Worm (Caenorhabditis elegans) whole organism, L4/young adult: ENCODE data around the gene W04H10.5.
"Not testable (repeated sequence)": the region's sequence is repeated elsewhere in the genome, so short reads cannot be mapped to it uniquely, and the experiment has no call there.

Source experiments
- W03F9.2 ChIP-seq: fragments of 150-350 bp; optimal IDR thresholded peaks from 2 replicates; lab custom pipeline; 2014; ENCODE audit warnings: missing biosample characterization, missing genetic modification characterization
- dao-5 ChIP-seq: sonication (generic microtip); optimal IDR thresholded peaks from 2 replicates; lab custom pipeline; 2016; ENCODE audit warnings: missing genotype, missing genetic modification characterization, moderate library complexity, missing compliant biosample characterization
- him-1 ChIP-seq: sonication (generic microtip); optimal IDR thresholded peaks from 2 replicates; lab custom pipeline; 2016; ENCODE audit warnings: missing genotype, missing genetic modification reagents, missing genetic modification characterization, missing compliant biosample characterization

W04H10.5 gene

DNA sequence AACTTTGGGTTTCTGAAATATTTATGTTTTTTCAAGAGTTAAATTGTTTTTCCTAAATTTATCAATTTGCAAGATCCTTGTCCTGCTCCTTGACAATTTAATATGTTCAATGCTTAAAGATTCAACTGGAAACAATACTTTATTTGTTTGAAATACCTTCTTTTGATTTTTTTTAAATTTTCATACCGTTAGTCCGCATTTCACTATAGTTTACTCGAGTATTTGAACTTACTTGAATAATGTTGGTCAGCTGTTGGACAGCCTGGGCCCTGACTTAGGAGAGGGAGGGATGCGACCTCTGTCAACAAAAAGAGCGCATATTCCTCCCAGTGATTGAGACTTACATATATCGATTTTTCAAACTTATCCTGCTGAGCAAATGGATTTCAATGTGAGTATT is at the start of gene W04H10.5:
Gene W04H10.5, plus strand, starts transcription at position 301 of the 400 bp plus-strand sequence.
- TF ChIP-seq him-1 (tag; lab: Kevin White, UChicago) (no peak), W03F9.2 (tag; lab: Kevin White, UChicago) (no peak), dao-5 (tag; lab: Kevin White, UChicago) (no peak)

DNA sequence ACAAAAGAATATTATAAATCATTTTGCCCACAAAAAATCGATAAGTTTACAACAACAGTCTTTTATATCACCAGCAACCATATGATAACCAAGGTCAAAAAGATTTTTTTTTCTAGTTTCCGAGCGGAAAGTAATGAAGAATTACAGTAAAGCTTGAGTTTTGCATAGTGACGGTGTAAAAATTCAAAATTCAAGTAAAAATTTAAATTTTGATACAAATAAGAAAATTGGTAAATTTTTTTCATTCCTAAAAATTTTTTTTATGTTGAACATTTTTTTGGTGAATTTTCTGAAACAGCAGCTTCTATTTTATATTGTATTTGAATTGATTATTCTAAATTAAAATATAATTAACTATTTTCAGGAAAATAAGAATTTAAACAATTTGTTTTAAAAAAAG is 37.4 kb upstream of the W04H10.5 start, which contains the start of gene W08F4.5:
Gene W08F4.5, minus strand, starts transcription at position 101 of the 400 bp plus-strand sequence.
- no peak for TF ChIP-seq him-1 (tag; lab: Kevin White, UChicago)
- no peak for TF ChIP-seq W03F9.2 (tag; lab: Kevin White, UChicago)
- TF ChIP-seq dao-5 (tag; lab: Kevin White, UChicago): no peak

DNA sequence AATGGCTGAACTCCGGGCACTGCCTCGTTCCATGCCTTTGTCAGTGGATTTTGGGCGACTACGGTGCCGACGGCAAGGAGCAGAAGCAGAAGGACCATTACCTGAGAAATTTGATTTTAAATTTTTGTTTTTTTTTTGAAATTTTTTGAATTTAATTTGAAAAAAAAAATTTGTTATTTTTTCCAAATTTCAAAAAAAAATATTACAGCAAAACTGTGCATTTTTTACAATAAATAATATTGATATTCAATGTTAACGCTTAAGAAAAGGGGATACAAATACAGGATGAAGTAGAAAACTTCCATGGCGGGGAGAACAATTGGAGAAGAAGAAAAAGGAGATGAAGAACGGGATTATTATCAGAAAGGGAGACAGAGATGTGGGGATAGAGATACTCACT is 34.1 kb upstream of the W04H10.5 start, which contains the start of gene mlt-8:
Gene mlt-8, minus strand, starts transcription at position 101 of the 400 bp plus-strand sequence.
- TF ChIP-seq W03F9.2 (tag; lab: Kevin White, UChicago): no peak
- TF ChIP-seq him-1 (tag; lab: Kevin White, UChicago): no peak
- no peak for TF ChIP-seq dao-5 (tag; lab: Kevin White, UChicago)

DNA sequence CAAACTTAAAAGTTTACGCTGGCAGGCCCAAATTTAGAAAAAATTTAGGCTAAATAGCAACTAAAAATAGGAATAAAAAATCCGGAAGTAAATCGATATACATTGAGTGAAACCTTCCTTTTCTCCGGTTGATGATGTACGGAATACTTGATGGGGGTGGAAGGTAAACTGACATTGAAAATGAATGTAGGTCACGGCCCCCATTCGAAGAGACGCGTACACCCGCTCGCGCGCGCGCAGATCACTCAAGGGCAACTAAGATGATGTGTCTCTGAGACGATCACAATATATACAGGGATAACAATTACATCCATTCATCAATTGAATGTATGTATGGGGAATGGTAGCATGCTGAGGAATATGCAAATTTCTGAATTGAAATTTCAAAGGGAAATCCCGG is 32.1 kb upstream of the W04H10.5 start:
- TF ChIP-seq W03F9.2 (tag; lab: Kevin White, UChicago) (no peak), dao-5 (tag; lab: Kevin White, UChicago) (no peak), him-1 (tag; lab: Kevin White, UChicago) (no peak)

DNA sequence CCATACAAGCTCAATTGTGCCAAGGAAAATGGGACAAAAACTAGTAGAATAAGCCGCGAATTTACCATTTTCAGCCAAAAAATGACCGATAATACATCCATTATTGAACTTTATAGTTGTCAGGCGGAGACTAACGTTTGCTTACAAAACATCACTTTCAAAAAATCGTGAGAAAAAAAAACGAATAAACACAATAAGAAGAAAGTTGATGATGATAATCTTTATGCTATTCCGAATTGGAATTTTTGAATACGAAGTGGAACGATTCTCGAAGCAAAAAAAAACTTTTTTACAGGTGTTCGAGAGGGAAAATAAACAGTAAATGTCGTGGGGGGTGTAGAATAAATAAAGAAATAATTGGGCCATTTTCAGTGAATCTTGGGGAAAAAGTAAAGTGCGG is 28.5 kb upstream of the W04H10.5 start, which contains the start of gene W08F4.7:
Gene W08F4.7, minus strand, starts transcription at position 101 of the 400 bp plus-strand sequence.
- TF ChIP-seq dao-5 (tag; lab: Kevin White, UChicago): no peak

DNA sequence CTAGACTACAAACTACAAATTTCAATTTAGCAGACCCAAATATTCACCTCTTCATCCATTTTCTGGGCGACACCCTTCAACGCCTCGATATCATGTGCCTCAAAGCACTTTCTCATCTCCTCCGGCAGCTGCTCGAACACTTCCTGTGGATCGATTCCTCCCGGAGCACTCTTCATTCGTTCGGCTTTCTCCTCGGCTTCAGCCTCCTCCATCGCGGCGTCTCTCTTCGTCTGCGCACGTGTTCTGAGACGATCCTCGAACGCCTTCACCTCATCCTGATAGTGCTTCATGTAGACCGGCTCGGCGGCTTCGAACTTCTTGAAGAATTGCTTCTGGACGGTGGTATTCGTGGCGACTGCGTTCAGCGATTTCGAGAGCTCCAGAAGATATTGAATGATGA is 27.3 kb upstream of the W04H10.5 start:
- TF ChIP-seq him-1 (tag; lab: Kevin White, UChicago) (no peak), W03F9.2 (tag; lab: Kevin White, UChicago) (no peak), dao-5 (tag; lab: Kevin White, UChicago) (no peak)

DNA sequence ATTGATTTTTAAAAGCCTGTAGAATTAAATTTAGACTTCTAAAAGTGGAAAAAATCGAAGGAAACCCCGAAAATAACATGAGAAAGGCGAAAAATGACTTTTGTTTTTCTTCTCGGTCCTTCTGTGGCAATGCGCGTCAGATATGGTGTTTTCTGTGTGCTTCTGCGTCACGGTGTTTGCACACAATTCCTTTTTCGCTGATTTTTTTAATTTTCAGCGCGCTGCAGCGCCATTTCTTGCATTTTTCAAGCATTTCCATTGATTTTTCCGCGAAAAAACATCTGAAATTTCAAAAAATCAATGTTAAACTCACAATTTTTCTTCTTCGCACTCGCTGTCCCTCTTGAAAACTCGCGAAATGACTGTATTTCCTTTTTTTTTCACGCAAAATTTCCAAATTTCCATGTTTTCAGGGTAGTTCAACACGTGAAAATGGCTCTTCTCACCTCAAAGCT is 25.9 kb upstream of the W04H10.5 start, which contains the start of the genes cdc-37 and W08F4.3:
Gene cdc-37, minus strand, starts transcription at position 405 of the 455 bp plus-strand sequence.
Gene W08F4.3, plus strand, starts transcription at position 414 of the 455 bp plus-strand sequence.
- TF ChIP-seq him-1 (tag; lab: Kevin White, UChicago) (no peak), W03F9.2 (tag; lab: Kevin White, UChicago) (no peak), dao-5 (tag; lab: Kevin White, UChicago) (no peak)

DNA sequence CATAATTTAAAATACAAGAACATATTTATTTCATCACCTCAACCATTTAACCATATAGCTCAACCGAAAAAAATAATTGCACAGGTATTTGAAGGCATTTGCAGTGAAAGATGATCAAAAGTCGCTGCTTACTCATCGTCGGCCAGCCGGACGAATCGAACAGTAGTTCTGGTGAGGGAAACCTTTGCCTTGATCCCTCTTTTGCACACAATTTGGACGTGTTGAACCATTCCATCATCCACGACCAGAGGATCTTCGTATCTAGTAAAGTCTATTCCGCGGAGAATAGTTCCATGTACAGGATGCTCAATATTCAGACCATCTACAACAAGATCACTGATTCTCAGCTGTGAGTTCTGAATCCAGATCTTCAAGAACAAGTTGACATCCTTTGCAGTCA is 24.1 kb upstream of the W04H10.5 start:
- no peak for TF ChIP-seq him-1 (tag; lab: Kevin White, UChicago)
- no peak for TF ChIP-seq W03F9.2 (tag; lab: Kevin White, UChicago)
- TF ChIP-seq dao-5 (tag; lab: Kevin White, UChicago): no peak

DNA sequence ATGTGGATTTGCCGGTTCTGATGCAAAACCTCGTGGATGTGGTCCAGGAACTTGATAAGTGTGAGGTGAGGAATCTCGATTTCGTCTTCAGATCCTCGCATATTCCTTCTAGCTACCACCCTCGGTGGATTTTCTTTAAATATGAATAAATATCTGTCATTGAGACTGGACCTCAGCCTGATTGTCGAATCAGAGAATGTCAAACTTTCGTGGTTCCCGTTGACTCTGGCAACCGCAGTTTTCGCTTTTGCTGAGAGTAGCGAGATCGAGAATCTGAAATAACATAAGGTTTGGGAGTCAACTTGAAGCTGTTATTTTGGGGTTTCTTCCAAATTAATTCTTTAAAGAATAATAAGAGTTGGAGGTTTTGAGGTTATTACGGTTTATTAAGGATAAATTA is 23.5 kb upstream of the W04H10.5 start, which contains the start of gene fbxb-14:
Gene fbxb-14, minus strand, starts transcription at position 101 of the 400 bp plus-strand sequence.
- TF ChIP-seq him-1 (tag; lab: Kevin White, UChicago) (no peak), dao-5 (tag; lab: Kevin White, UChicago) (no peak), W03F9.2 (tag; lab: Kevin White, UChicago) (no peak)

DNA sequence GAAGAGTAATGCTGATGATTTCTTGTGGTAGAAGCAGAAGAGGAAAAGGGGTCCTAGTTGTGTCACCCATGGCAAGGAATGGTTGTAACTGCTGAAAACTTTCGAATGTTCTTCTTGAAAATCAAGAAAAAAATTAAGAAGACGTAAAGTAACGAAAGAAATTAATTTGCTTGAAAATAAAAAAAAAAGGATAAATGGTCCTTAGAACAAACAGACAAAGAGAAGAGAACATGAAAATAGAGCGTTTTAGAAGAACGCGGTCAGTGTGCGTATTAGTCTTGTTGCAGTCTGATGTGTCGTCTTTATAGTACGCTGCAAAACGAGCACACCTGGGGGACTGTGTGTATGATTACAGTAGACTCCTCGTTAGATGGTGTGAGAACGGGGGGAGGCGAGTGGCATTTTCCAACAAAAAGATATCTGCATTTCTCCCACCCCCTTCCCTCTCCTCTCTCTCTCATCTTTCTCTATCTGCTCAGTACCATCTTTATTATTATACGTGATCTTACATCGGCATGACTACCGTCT is 21.7 kb upstream of the W04H10.5 start, which contains the start of the genes W08F4.12 and W08F4.13:
Gene W08F4.12, minus strand, starts transcription at position 101 of the 528 bp plus-strand sequence.
Gene W08F4.13, plus strand, starts transcription at position 478 of the 528 bp plus-strand sequence.
- TF ChIP-seq him-1 (tag; lab: Kevin White, UChicago) (no peak), W03F9.2 (tag; lab: Kevin White, UChicago) (no peak), dao-5 (tag; lab: Kevin White, UChicago) (no peak)

DNA sequence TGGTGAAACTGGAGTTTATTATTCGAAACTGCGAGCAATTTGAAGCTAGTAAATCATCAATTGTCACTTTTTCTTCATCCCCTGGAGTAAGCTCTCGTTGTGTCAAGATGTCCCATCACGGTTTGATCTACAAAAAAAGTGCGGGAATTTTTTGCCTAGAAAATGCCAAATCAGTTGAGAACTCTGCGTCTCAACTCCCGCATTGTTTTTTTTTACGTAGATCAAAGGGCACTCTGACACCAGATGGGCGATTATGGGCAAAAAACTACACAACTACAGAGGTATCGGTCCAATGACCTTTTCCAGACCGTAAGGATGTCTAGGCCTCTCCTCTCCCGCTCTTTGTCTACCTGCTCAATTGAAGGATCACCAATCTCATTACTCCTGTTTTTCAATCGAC is 18.6 kb upstream of the W04H10.5 start, which contains the start of gene fbxb-34:
Gene fbxb-34, plus strand, starts transcription at position 301 of the 400 bp plus-strand sequence.
- TF ChIP-seq W03F9.2 (tag; lab: Kevin White, UChicago): no peak
- TF ChIP-seq him-1 (tag; lab: Kevin White, UChicago): no peak
- no peak for TF ChIP-seq dao-5 (tag; lab: Kevin White, UChicago)

DNA sequence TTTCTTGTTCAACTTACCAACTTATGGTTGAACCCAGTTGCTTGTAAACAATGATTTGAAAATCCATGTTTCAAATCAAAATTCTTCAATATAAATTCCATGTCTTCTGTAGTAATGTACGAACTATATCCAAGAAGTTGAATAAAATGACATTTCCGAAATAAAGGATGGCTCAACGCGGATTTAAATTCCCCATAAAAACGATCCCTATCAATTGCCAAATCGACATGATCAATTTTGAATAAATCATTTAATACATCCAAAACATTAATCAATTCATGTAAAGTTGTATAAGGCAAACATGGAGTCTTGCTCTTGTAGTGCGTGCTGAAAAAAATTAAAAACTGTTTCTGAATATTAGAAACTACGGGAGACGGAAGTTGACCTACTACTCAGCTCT is 15.0 kb upstream of the W04H10.5 start, which contains the start of gene W08F4.10:
Gene W08F4.10, minus strand, starts transcription at position 101 of the 400 bp plus-strand sequence.
- TF ChIP-seq him-1 (tag; lab: Kevin White, UChicago): no peak
- no peak for TF ChIP-seq dao-5 (tag; lab: Kevin White, UChicago)
- no peak for TF ChIP-seq W03F9.2 (tag; lab: Kevin White, UChicago)

DNA sequence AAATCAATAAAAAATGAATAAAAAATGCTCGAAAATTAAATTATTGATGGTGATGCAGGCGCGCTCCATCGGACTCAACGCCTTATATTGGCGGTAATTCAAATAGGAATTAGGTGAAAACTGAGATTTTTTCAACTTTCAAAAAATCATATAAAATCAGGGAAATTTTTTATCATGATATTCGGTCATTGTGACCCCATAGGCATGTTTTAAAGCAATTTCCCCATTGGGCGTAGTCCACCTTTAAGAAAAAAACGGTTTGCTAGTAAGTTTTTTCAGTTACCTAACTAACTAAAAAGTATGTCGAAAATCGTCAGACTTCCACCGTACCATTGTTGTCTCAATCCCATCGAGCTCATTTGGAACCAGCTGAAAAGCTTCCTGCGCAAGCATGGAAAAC is 12.9 kb upstream of the W04H10.5 start, which contains the start of gene W08F4.1:
Gene W08F4.1, plus strand, starts transcription at position 301 of the 400 bp plus-strand sequence.
- TF ChIP-seq W03F9.2, dao-5, him-1 (tag; lab: Kevin White, UChicago): not testable (repeated sequence)
